Worm (Caenorhabditis elegans) whole organism, L4 larva: ENCODE measurements around the gene F46G11.2.

ENCODE experiments used
- D1046.2 ChIP-seq: fragments of 200-800 bp; sonication (Bioruptor generic); IDR thresholded peaks from 2 replicates; pipeline ENCODE4 v1.3.6; 2022; ENCODE audit warnings: missing genetic modification characterization, missing compliant biosample characterization
- F37D6.2 ChIP-seq: sonication (generic microtip); optimal IDR thresholded peaks from 2 replicates; lab custom pipeline; 2016; ENCODE audit warnings: mild to moderate bottlenecking, missing genetic modification characterization, missing compliant biosample characterization
- F44E2.7 ChIP-seq: fragments of 200-800 bp; sonication (Bioruptor generic); IDR thresholded peaks from 2 replicates; pipeline ENCODE4 v2.1.2; 2022; ENCODE audit warnings: missing genetic modification characterization, missing compliant biosample characterization
- R02D3.7 ChIP-seq: fragments of 150-350 bp; sonication (generic microtip); optimal IDR thresholded peaks from 3 replicates; lab custom pipeline; 2014; ENCODE audit warnings: missing biosample characterization, missing genetic modification characterization
- T20F7.1 ChIP-seq: fragments of 200-800 bp; sonication (Bioruptor generic); optimal IDR thresholded peaks from 2 replicates; lab custom pipeline; 2018; ENCODE audit warnings: mild to moderate bottlenecking, missing genetic modification characterization, missing compliant biosample characterization
- Y5F2A.4 ChIP-seq: fragments of 200-800 bp; sonication (Bioruptor generic); optimal IDR thresholded peaks from 2 replicates; lab custom pipeline; 2018; ENCODE audit warnings: mild to moderate bottlenecking, missing genetic modification characterization, missing compliant biosample characterization
- ZK337.2 ChIP-seq: fragments of 200-800 bp; sonication (Bioruptor generic); IDR thresholded peaks from 2 replicates; pipeline ENCODE4 v1.3.6; 2022; ENCODE audit warnings: missing genetic modification reagents, missing genetic modification characterization, missing compliant biosample characterization
- ZK546.5 ChIP-seq, 2 experiments: sonication (generic microtip); optimal IDR thresholded peaks; 2 replicates each; lab custom pipeline; 2017; ENCODE audit warnings: missing biosample characterization in 2 of 2, missing genetic modification characterization in 2 of 2
- aly-2 ChIP-seq: sonication (generic microtip); optimal IDR thresholded peaks from 2 replicates; lab custom pipeline; 2018; ENCODE audit warnings: missing biosample characterization, missing genetic modification characterization
- ama-1 ChIP-seq: fragments of 150-350 bp; optimal IDR thresholded peaks from 2 replicates; lab custom pipeline; 2014; ENCODE audit warnings: inconsistent platforms, mixed read lengths
- ceh-20 ChIP-seq: fragments of 200-800 bp; sonication (Bioruptor generic); IDR thresholded peaks from 2 replicates; pipeline ENCODE4 v1.3.6; 2022; ENCODE audit warnings: missing genetic modification reagents, missing genetic modification characterization, missing compliant biosample characterization
- ceh-28 ChIP-seq: fragments of 150-350 bp; optimal IDR thresholded peaks from 2 replicates; lab custom pipeline; 2014; ENCODE audit warnings: missing biosample characterization, missing genetic modification reagents, missing genetic modification characterization
- ceh-32 ChIP-seq: sonication (generic microtip); optimal IDR thresholded peaks from 2 replicates; lab custom pipeline; 2016; ENCODE audit warnings: mild to moderate bottlenecking, missing genetic modification characterization, missing compliant biosample characterization; ENCODE audit not compliant: poor library complexity
- ceh-62 ChIP-seq: sonication (generic microtip); optimal IDR thresholded peaks from 2 replicates; lab custom pipeline; 2017; ENCODE audit warnings: missing biosample characterization, missing genetic modification characterization
- cey-2 ChIP-seq: sonication (generic microtip); optimal IDR thresholded peaks from 3 replicates; lab custom pipeline; 2017; ENCODE audit warnings: missing genetic modification characterization, mild to moderate bottlenecking, missing compliant biosample characterization, antibody characterized with exemption, borderline replicate concordance; ENCODE audit not compliant: insufficient read depth
- daf-16 ChIP-seq, 3 experiments: sonication (generic microtip); optimal IDR thresholded peaks; 2 replicates each; lab custom pipeline; 2016 to 2017; ENCODE audit warnings: missing genetic modification characterization in 3 of 3, missing genetic modification reagents in 3 of 3, mild to moderate bottlenecking in 2 of 3, missing compliant biosample characterization in 2 of 3, missing biosample characterization in 1 of 3, moderate library complexity in 1 of 3
- dmd-9 ChIP-seq: fragments of 200-800 bp; sonication (Bioruptor generic); IDR thresholded peaks from 2 replicates; pipeline ENCODE4 v1.3.6; 2022; ENCODE audit warnings: missing genetic modification reagents, missing genetic modification characterization, missing compliant biosample characterization
- dve-1 ChIP-seq: sonication (generic microtip); optimal IDR thresholded peaks from 2 replicates; lab custom pipeline; 2017; ENCODE audit warnings: antibody characterized with exemption, mild to moderate bottlenecking, missing genetic modification characterization, missing compliant biosample characterization; ENCODE audit not compliant: insufficient read depth
- egl-43 ChIP-seq: fragments of 200-800 bp; sonication (Bioruptor generic); IDR thresholded peaks from 2 replicates; pipeline ENCODE4 v1.3.6; 2022; ENCODE audit warnings: missing genetic modification reagents, missing genetic modification characterization, missing compliant biosample characterization
- fos-1 ChIP-seq: fragments of 150-350 bp; optimal IDR thresholded peaks from 2 replicates; lab custom pipeline; 2014; ENCODE audit warnings: missing biosample characterization, missing genetic modification characterization
- hlh-30 ChIP-seq: sonication (generic microtip); optimal IDR thresholded peaks from 2 replicates; lab custom pipeline; 2017; ENCODE audit warnings: antibody characterized with exemption, mild to moderate bottlenecking, missing genetic modification characterization, missing compliant biosample characterization; ENCODE audit not compliant: insufficient read depth
- hmg-1.1 ChIP-seq: fragments of 200-800 bp; sonication (Bioruptor generic); IDR thresholded peaks from 2 replicates; pipeline ENCODE4 v1.3.6; 2022; ENCODE audit warnings: missing genetic modification reagents, missing genetic modification characterization, missing compliant biosample characterization
- jun-1 ChIP-seq: fragments of 150-350 bp; optimal IDR thresholded peaks from 2 replicates; lab custom pipeline; 2014; ENCODE audit warnings: missing biosample characterization, missing genetic modification reagents, missing genetic modification characterization
- lim-7 ChIP-seq: fragments of 200-800 bp; sonication (Bioruptor generic); IDR thresholded peaks from 2 replicates; pipeline ENCODE4 v1.3.6; 2022; ENCODE audit warnings: missing genetic modification characterization, missing compliant biosample characterization
- lin-1 ChIP-seq: fragments of 200-800 bp; sonication (Bioruptor generic); IDR thresholded peaks from 2 replicates; pipeline ENCODE4 v1.3.6; 2022; ENCODE audit warnings: missing genetic modification reagents, missing genetic modification characterization, missing compliant biosample characterization
- lin-13 ChIP-seq: fragments of 150-350 bp; optimal IDR thresholded peaks from 2 replicates; lab custom pipeline; 2014; ENCODE audit warnings: missing biosample characterization, missing genetic modification reagents, missing genetic modification characterization
- lin-15B ChIP-seq: fragments of 150-350 bp; sonication (generic microtip); optimal IDR thresholded peaks from 3 replicates; lab custom pipeline; 2014; ENCODE audit warnings: missing biosample characterization, missing genetic modification characterization
- lin-38 ChIP-seq: fragments of 200-800 bp; sonication (Bioruptor generic); IDR thresholded peaks from 2 replicates; pipeline ENCODE4 v1.3.6; 2022; ENCODE audit warnings: missing genetic modification reagents, missing genetic modification characterization, missing compliant biosample characterization
- lin-39 ChIP-seq: fragments of 150-350 bp; optimal IDR thresholded peaks from 2 replicates; lab custom pipeline; 2014; ENCODE audit warnings: missing biosample characterization, missing genetic modification reagents, missing genetic modification characterization
- madf-5 ChIP-seq, 2 experiments: fragments of 200-800 bp; sonication (Bioruptor generic); IDR thresholded peaks; 2 replicates each; pipeline ENCODE4 v1.3.6; 2022; ENCODE audit warnings: missing compliant biosample characterization in 2 of 2, missing genetic modification characterization in 2 of 2
- madf-9 ChIP-seq: fragments of 200-800 bp; sonication (Bioruptor generic); conservative IDR thresholded peaks from 2 replicates; pipeline ENCODE4 v1.3.6; 2022; ENCODE audit warnings: missing genetic modification reagents, missing genetic modification characterization, missing compliant biosample characterization
- mdl-1 ChIP-seq, 2 experiments: fragments of 150-350 bp in 1 of 2; sonication (generic microtip) in 1 of 2; optimal IDR thresholded peaks; 2 replicates each; lab custom pipeline; 2014 to 2017; ENCODE audit warnings: missing biosample characterization in 2 of 2, missing genetic modification characterization in 2 of 2
- mdt-29 ChIP-seq: fragments of 200-800 bp; sonication (Bioruptor generic); IDR thresholded peaks from 2 replicates; pipeline ENCODE4 v1.3.6; 2022; ENCODE audit warnings: missing genetic modification reagents, missing genetic modification characterization, missing compliant biosample characterization
- mep-1 ChIP-seq: fragments of 150-350 bp; sonication (generic microtip); optimal IDR thresholded peaks from 3 replicates; lab custom pipeline; 2014; ENCODE audit warnings: missing biosample characterization, missing genetic modification characterization
- mxl-2 ChIP-seq: fragments of 200-800 bp; sonication (Bioruptor generic); conservative IDR thresholded peaks from 2 replicates; pipeline ENCODE4 v1.3.6; 2022; ENCODE audit warnings: missing genetic modification reagents, missing genetic modification characterization, missing compliant biosample characterization
- nhr-111 ChIP-seq: fragments of 200-800 bp; sonication (Bioruptor generic); optimal IDR thresholded peaks from 2 replicates; lab custom pipeline; 2018; ENCODE audit warnings: mild to moderate bottlenecking, missing genetic modification characterization, missing compliant biosample characterization
- nhr-25 ChIP-seq: sonication (generic microtip); optimal IDR thresholded peaks from 2 replicates; lab custom pipeline; 2017; ENCODE audit warnings: missing genetic modification characterization, mild to moderate bottlenecking, missing compliant biosample characterization, antibody characterized with exemption, moderate library complexity, borderline replicate concordance; ENCODE audit not compliant: insufficient read depth
- nhr-28 ChIP-seq: fragments of 150-350 bp; optimal IDR thresholded peaks from 2 replicates; lab custom pipeline; 2014; ENCODE audit warnings: missing biosample characterization, missing genetic modification characterization
- nhr-41 ChIP-seq: fragments of 200-800 bp; sonication (Bioruptor generic); IDR thresholded peaks from 2 replicates; pipeline ENCODE4 v1.3.6; 2022; ENCODE audit warnings: missing genetic modification reagents, missing genetic modification characterization, missing compliant biosample characterization
- nhr-42 ChIP-seq: fragments of 200-800 bp; sonication (Bioruptor generic); IDR thresholded peaks from 2 replicates; pipeline ENCODE4 v1.3.6; 2022; ENCODE audit warnings: missing genetic modification characterization, missing compliant biosample characterization
- pha-4 ChIP-seq, 2 experiments: fragments of 150-350 bp in 1 of 2; fragments of 200-800 bp in 1 of 2; sonication (Bioruptor generic) in 1 of 2; IDR thresholded peaks in 1 of 2; optimal IDR thresholded peaks in 1 of 2; 2 replicates each; pipeline versions ENCODE4 v1.3.6 to Lab custom; 2014 to 2022; ENCODE audit warnings: missing genetic modification characterization in 2 of 2, missing genetic modification reagents in 2 of 2, missing biosample characterization in 1 of 2, missing compliant biosample characterization in 1 of 2
- pqm-1 ChIP-seq: sonication (generic microtip); optimal IDR thresholded peaks from 2 replicates; lab custom pipeline; 2017; ENCODE audit warnings: missing biosample characterization, missing genetic modification characterization
- rbr-2 ChIP-seq: sonication (generic microtip); optimal IDR thresholded peaks from 2 replicates; lab custom pipeline; 2016; ENCODE audit warnings: missing genotype, missing genetic modification characterization, missing compliant biosample characterization
- skn-1 ChIP-seq: fragments of 150-350 bp; optimal IDR thresholded peaks from 2 replicates; lab custom pipeline; 2014; ENCODE audit warnings: missing biosample characterization, missing genetic modification characterization
- snpc-4 ChIP-seq: fragments of 150-350 bp; optimal IDR thresholded peaks from 2 replicates; lab custom pipeline; 2014; ENCODE audit warnings: missing biosample characterization, missing genetic modification characterization
- tag-97 ChIP-seq: fragments of 200-800 bp; sonication (Bioruptor generic); IDR thresholded peaks from 2 replicates; pipeline ENCODE4 v1.3.6; 2022; ENCODE audit warnings: missing genetic modification characterization, missing compliant biosample characterization
- unc-130 ChIP-seq: sonication (generic microtip); optimal IDR thresholded peaks from 2 replicates; lab custom pipeline; 2016; ENCODE audit warnings: missing genetic modification reagents, missing genetic modification characterization, missing compliant biosample characterization
- zfp-3 ChIP-seq: fragments of 200-800 bp; sonication (Bioruptor generic); conservative IDR thresholded peaks from 2 replicates; pipeline ENCODE4 v1.3.6; 2022; ENCODE audit warnings: missing genetic modification reagents, missing genetic modification characterization, missing compliant biosample characterization
- zip-11 ChIP-seq: fragments of 200-800 bp; sonication (Bioruptor generic); IDR thresholded peaks from 2 replicates; pipeline ENCODE4 v1.3.6; 2022; ENCODE audit warnings: missing genetic modification characterization, missing compliant biosample characterization
- zip-2 ChIP-seq: fragments of 150-350 bp; optimal IDR thresholded peaks from 2 replicates; lab custom pipeline; 2014; ENCODE audit warnings: missing biosample characterization, missing genetic modification characterization

F46G11.2 gene

DNA sequence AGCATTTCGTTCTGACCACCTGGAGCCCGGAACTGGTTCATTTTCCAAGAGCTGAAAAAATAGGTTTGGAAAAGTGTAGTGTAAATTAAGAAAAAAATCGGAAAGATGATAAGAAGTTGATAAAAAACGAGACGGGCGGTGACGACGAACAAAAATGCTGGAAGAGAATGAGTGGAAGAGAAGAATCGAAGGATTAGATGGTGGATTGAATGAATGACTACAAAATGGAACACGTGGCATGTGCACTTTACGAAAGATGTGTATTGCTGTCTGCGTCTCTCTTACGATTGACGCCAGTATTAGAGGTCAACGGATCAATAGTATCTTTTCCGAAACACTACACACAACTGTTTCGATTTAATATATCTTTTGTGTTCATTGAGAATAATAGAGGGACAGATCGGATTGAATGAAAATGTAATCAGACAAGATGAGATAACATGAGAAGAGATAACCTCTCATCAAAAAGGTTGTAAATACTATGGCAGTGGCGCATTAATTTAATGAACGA is 7.2 kb upstream of the F46G11.2 start, which contains the start of gene sft-4 (continued):
- no peak for TF ChIP-seq ama-1 (lab: Kevin White, UChicago)
- TF ChIP-seq skn-1 (tag; lab: Kevin White, UChicago): no peak
- no peak for TF ChIP-seq lin-1 (GFP tag; lab: Robert Waterston, UW)
- no peak for TF ChIP-seq aly-2
- TF ChIP-seq nhr-25 (tag; lab: Kevin White, UChicago): no peak
- TF ChIP-seq ceh-20 (GFP tag; lab: Robert Waterston, UW): no peak
- TF ChIP-seq lim-7 (GFP tag; lab: Robert Waterston, UW): no peak
- TF ChIP-seq jun-1 (tag; lab: Kevin White, UChicago): no peak
- TF ChIP-seq snpc-4 (tag; lab: Kevin White, UChicago): no peak
- TF ChIP-seq dve-1 (tag; lab: Kevin White, UChicago): peak; percentile 49
- TF ChIP-seq ZK546.5 (tag; optimal IDR thresholded peaks at IDR 0.05; lab: Kevin White, UChicago): no peak
- no peak for TF ChIP-seq T20F7.1 (GFP tag; lab: Kevin White, UChicago)
- TF ChIP-seq tag-97: no peak
- no peak for TF ChIP-seq nhr-42 (GFP tag; lab: Robert Waterston, UW)
- TF ChIP-seq madf-9 (GFP tag; lab: Robert Waterston, UW): no peak
- TF ChIP-seq pha-4 (GFP tag; IDR thresholded peaks at IDR 0.05; lab: Robert Waterston, UW): no peak
- TF ChIP-seq pha-4 (tag; optimal IDR thresholded peaks at IDR 0.05; lab: Kevin White, UChicago): no peak
- no peak for TF ChIP-seq nhr-111 (GFP tag; lab: Kevin White, UChicago)
- no peak for TF ChIP-seq daf-16 (GFP tag; optimal IDR thresholded peaks at IDR 0.05; lab: Kevin White, UChicago)
- no peak for TF ChIP-seq daf-16 (tag; optimal IDR thresholded peaks at IDR 0.05; lab: Kevin White, UChicago)
- TF ChIP-seq egl-43: no peak
- TF ChIP-seq dmd-9: no peak
- TF ChIP-seq mdt-29 (GFP tag; lab: Robert Waterston, UW): no peak
- no peak for TF ChIP-seq lin-39 (tag; lab: Kevin White, UChicago)
- TF ChIP-seq cey-2: no peak
- TF ChIP-seq ZK337.2 (GFP tag; lab: Robert Waterston, UW): no peak
- TF ChIP-seq madf-5 (GFP tag; IDR thresholded peaks at IDR 0.05; lab: Robert Waterston, UW): no peak
- peak; percentile 20 for TF ChIP-seq mep-1 (tag; lab: Kevin White, UChicago)
- no peak for TF ChIP-seq F44E2.7 (GFP tag; lab: Robert Waterston, UW)
- no peak for TF ChIP-seq F37D6.2 (tag; lab: Kevin White, UChicago)
- peak; percentile 65 for TF ChIP-seq pqm-1 (tag; lab: Kevin White, UChicago)
- no peak for TF ChIP-seq fos-1
- TF ChIP-seq zfp-3 (GFP tag; lab: Robert Waterston, UW): no peak
- TF ChIP-seq lin-15B: no peak
- TF ChIP-seq rbr-2 (tag; lab: Kevin White, UChicago): no peak
- TF ChIP-seq zip-2: no peak
- peak; percentile 9 to 71 for TF ChIP-seq mdl-1 (tag; optimal IDR thresholded peaks at IDR 0.05; lab: Kevin White, UChicago)
- peak; percentile 92 for TF ChIP-seq nhr-28 (tag; lab: Kevin White, UChicago)
- no peak for TF ChIP-seq R02D3.7
- TF ChIP-seq zip-11 (GFP tag; lab: Robert Waterston, UW): no peak
- TF ChIP-seq lin-38: no peak
- no peak for TF ChIP-seq unc-130 (GFP tag; lab: Kevin White, UChicago)
- TF ChIP-seq hmg-1.1: no peak
- no peak for TF ChIP-seq lin-13 (GFP tag; lab: Kevin White, UChicago)
- no peak for TF ChIP-seq ceh-32 (tag; lab: Kevin White, UChicago)
- TF ChIP-seq ceh-62: no peak
- peak; percentile 75 for TF ChIP-seq hlh-30
- TF ChIP-seq nhr-41: no peak
- no peak for TF ChIP-seq ceh-28 (tag; lab: Kevin White, UChicago)
- TF ChIP-seq Y5F2A.4 (GFP tag; lab: Kevin White, UChicago): no peak
- TF ChIP-seq D1046.2: no peak
- TF ChIP-seq mxl-2 (GFP tag; lab: Robert Waterston, UW): no peak
